Worm (Caenorhabditis elegans): ENCODE data around the gene clec-146.

- TF ChIP-seq unc-55 (GFP tag; optimal IDR thresholded peaks at IDR 0.05) (peak; percentile 50), lsy-2 (tag; optimal IDR thresholded peaks at IDR 0.05) (peak in 1 of 2 experiments; percentile 38), sma-9 (GFP tag; optimal IDR thresholded peaks at IDR 0.05) (peak; percentile 85), sma-9 (tag; optimal IDR thresholded peaks at IDR 0.05) (no peak), dmd-4 (tag; optimal IDR thresholded peaks at IDR 0.05) (no peak), elt-1 (tag; optimal IDR thresholded peaks at IDR 0.05) (no peak), snpc-4 (tag; optimal IDR thresholded peaks at IDR 0.05) (no peak), lin-13 (GFP tag; optimal IDR thresholded peaks at IDR 0.05) (no peak), ztf-4 (tag; optimal IDR thresholded peaks at IDR 0.05) (no peak), skn-1 (tag; optimal IDR thresholded peaks at IDR 0.05) (no peak), ama-1 (optimal IDR thresholded peaks at IDR 0.05) (no peak), unc-39 (tag; optimal IDR thresholded peaks at IDR 0.05) (no peak), egl-27 (tag; optimal IDR thresholded peaks at IDR 0.05) (no peak), nhr-77 (tag; optimal IDR thresholded peaks at IDR 0.05) (no peak)
Observed at ce11 chrII:13640210-13640609, 46.6 kb upstream of the clec-146 start.
